Fruit fly (Drosophila melanogaster) whole organism, embryonic: Measurements from ENCODE around the gene Arpc1.

Source experiments
- BEAF-32 ChIP-seq: fragments of 200-800 bp; sonication (Bioruptor generic); optimal IDR thresholded peaks from 3 replicates; lab custom pipeline; 2017; ENCODE audit warnings: missing biosample characterization, missing genetic modification characterization, mild to moderate bottlenecking, moderate library complexity, missing genetic modification reagents
- Bdp1 ChIP-seq: fragments of 200-800 bp; sonication (Bioruptor generic); optimal IDR thresholded peaks from 3 replicates; lab custom pipeline; 2016; ENCODE audit warnings: missing biosample characterization, missing genetic modification characterization
- Bgb ChIP-seq: fragments of 200-800 bp; sonication (Bioruptor generic); IDR thresholded peaks from 2 replicates; pipeline ENCODE4 v1.3.6; 2022; ENCODE audit warnings: missing biosample characterization, missing genetic modification characterization; ENCODE audit not compliant: partially characterized antibody
- Bteb2 ChIP-seq: fragments of 200-800 bp; sonication (Bioruptor generic); optimal IDR thresholded peaks from 2 replicates; lab custom pipeline; 2016; ENCODE audit warnings: missing biosample characterization, missing genetic modification characterization
- CG10267 ChIP-seq: fragments of 200-800 bp; sonication (Bioruptor generic); optimal IDR thresholded peaks from 2 replicates; lab custom pipeline; 2018; ENCODE audit warnings: missing biosample characterization, mild to moderate bottlenecking, missing genetic modification characterization, moderate library complexity
- CG11560 ChIP-seq: fragments of 200-800 bp; sonication (Bioruptor generic); IDR thresholded peaks from 3 replicates; pipeline ENCODE4 v1.3.6; 2022; ENCODE audit warnings: missing biosample characterization, missing genetic modification characterization
- CG13287 ChIP-seq: fragments of 200-800 bp; sonication (Bioruptor generic); IDR thresholded peaks from 2 replicates; pipeline ENCODE4 v1.3.6; 2022; ENCODE audit warnings: missing biosample characterization, missing genetic modification characterization; ENCODE audit not compliant: partially characterized antibody
- CG13624 ChIP-seq: fragments of 200-800 bp; sonication (Bioruptor generic); optimal IDR thresholded peaks from 2 replicates; lab custom pipeline; 2016; ENCODE audit warnings: missing biosample characterization, missing genetic modification characterization
- CG14710 ChIP-seq: fragments of 200-800 bp; sonication (Bioruptor generic); optimal IDR thresholded peaks from 3 replicates; lab custom pipeline; 2019; ENCODE audit warnings: missing biosample characterization, mild to moderate bottlenecking, missing genetic modification characterization, moderate library complexity
- CG14860 ChIP-seq: fragments of 200-800 bp; sonication (Bioruptor generic); IDR thresholded peaks from 3 replicates; pipeline ENCODE4 v1.3.6; 2022; ENCODE audit warnings: missing biosample characterization, missing genetic modification characterization; ENCODE audit not compliant: partially characterized antibody
- CG15514 ChIP-seq: fragments of 200-800 bp; sonication (Bioruptor generic); optimal IDR thresholded peaks from 3 replicates; lab custom pipeline; 2017; ENCODE audit warnings: missing biosample characterization, missing genetic modification characterization, mild to moderate bottlenecking, moderate library complexity, missing genetic modification reagents
- CG15696 ChIP-seq: fragments of 200-800 bp; sonication (Bioruptor generic); optimal IDR thresholded peaks from 2 replicates; lab custom pipeline; 2019; ENCODE audit warnings: missing biosample characterization, mild to moderate bottlenecking, missing genetic modification characterization, moderate library complexity
- CG16813 ChIP-seq: fragments of 200-800 bp; sonication (Bioruptor generic); IDR thresholded peaks from 3 replicates; pipeline ENCODE4 v1.3.6; 2022; ENCODE audit warnings: missing biosample characterization, missing genetic modification characterization; ENCODE audit not compliant: partially characterized antibody
- CG17829 ChIP-seq: fragments of 200-800 bp; optimal IDR thresholded peaks from 2 replicates; lab custom pipeline; 2019; ENCODE audit warnings: missing biosample characterization, mild to moderate bottlenecking, missing genetic modification characterization, moderate library complexity
- CG30020 ChIP-seq: fragments of 200-800 bp; optimal IDR thresholded peaks from 2 replicates; lab custom pipeline; 2019; ENCODE audit warnings: missing biosample characterization, mild to moderate bottlenecking, missing genetic modification characterization, moderate library complexity
- CG43689 ChIP-seq: fragments of 200-800 bp; sonication (Bioruptor generic); IDR thresholded peaks from 2 replicates; pipeline ENCODE4 v1.3.6; 2022; ENCODE audit warnings: missing biosample characterization, missing genetic modification characterization
- CG4730 ChIP-seq: fragments of 200-800 bp; sonication (Bioruptor generic); IDR thresholded peaks from 2 replicates; pipeline ENCODE4 v1.3.6; 2022; ENCODE audit warnings: missing biosample characterization, missing genetic modification characterization
- CG7963 ChIP-seq: fragments of 200-800 bp; sonication (Bioruptor generic); IDR thresholded peaks from 3 replicates; pipeline ENCODE4 v1.3.6; 2022; ENCODE audit warnings: missing biosample characterization, missing genetic modification characterization; ENCODE audit not compliant: partially characterized antibody
- CkIIα-i1 ChIP-seq: fragments of 200-800 bp; sonication (Bioruptor generic); IDR thresholded peaks from 2 replicates; pipeline ENCODE4 v1.3.6; 2022; ENCODE audit warnings: missing biosample characterization, missing genetic modification characterization
- Deaf1 ChIP-seq: fragments of 200-800 bp; optimal IDR thresholded peaks from 3 replicates; lab custom pipeline; 2019; ENCODE audit warnings: missing biosample characterization, mild to moderate bottlenecking, missing genetic modification characterization, moderate library complexity
- Dll ChIP-seq: fragments of 200-800 bp; sonication (Bioruptor generic); IDR thresholded peaks from 4 replicates; pipeline ENCODE4 v1.3.6; 2022; ENCODE audit warnings: missing biosample characterization, missing genetic modification characterization; ENCODE audit not compliant: partially characterized antibody
- Doc3 ChIP-seq: fragments of 200-800 bp; sonication (Bioruptor generic); IDR thresholded peaks from 3 replicates; pipeline ENCODE4 v1.3.6; 2022; ENCODE audit warnings: missing biosample characterization, missing genetic modification characterization; ENCODE audit not compliant: partially characterized antibody
- Dp ChIP-seq: fragments of 200-800 bp; sonication (Bioruptor generic); optimal IDR thresholded peaks from 2 replicates; lab custom pipeline; 2018; ENCODE audit warnings: missing biosample characterization, mild to moderate bottlenecking, missing genetic modification characterization, moderate library complexity
- GATAe ChIP-seq: fragments of 200-800 bp; sonication (Bioruptor generic); conservative IDR thresholded peaks from 2 replicates; pipeline ENCODE4 v1.3.6; 2022; ENCODE audit warnings: missing biosample characterization, missing genetic modification characterization
- HLH4C ChIP-seq: fragments of 200-800 bp; sonication (Bioruptor generic); IDR thresholded peaks from 3 replicates; pipeline ENCODE4 v1.3.6; 2022; ENCODE audit warnings: missing biosample characterization, missing genetic modification characterization; ENCODE audit not compliant: partially characterized antibody
- Hmr ChIP-seq: fragments of 200-800 bp; sonication (Bioruptor generic); optimal IDR thresholded peaks from 3 replicates; lab custom pipeline; 2017; ENCODE audit warnings: mild to moderate bottlenecking, missing biosample characterization, missing genetic modification reagents, missing genetic modification characterization
- Lpt ChIP-seq: fragments of >200 bp; optimal IDR thresholded peaks from 2 replicates; lab custom pipeline; 2018; ENCODE audit warnings: missing biosample characterization, missing genetic modification characterization
- MBD-R2 ChIP-seq: fragments of 200-800 bp; sonication (Bioruptor generic); IDR thresholded peaks from 2 replicates; pipeline ENCODE4 v1.3.6; 2022; ENCODE audit warnings: missing biosample characterization, missing genetic modification characterization
- MESR4 ChIP-seq: fragments of 200-800 bp; sonication (Bioruptor generic); optimal IDR thresholded peaks from 2 replicates; lab custom pipeline; 2018; ENCODE audit warnings: missing biosample characterization, mild to moderate bottlenecking, missing genetic modification characterization, moderate library complexity
- Max ChIP-seq: fragments of 200-800 bp; sonication (Bioruptor generic); optimal IDR thresholded peaks from 2 replicates; lab custom pipeline; 2016; ENCODE audit warnings: missing biosample characterization, mild to moderate bottlenecking, missing genetic modification characterization
- Myb ChIP-seq: fragments of 200-800 bp; sonication (Bioruptor generic); optimal IDR thresholded peaks from 2 replicates; lab custom pipeline; 2016; ENCODE audit warnings: missing biosample characterization, missing genetic modification characterization
- Opbp ChIP-seq: fragments of 200-800 bp; sonication (Bioruptor generic); IDR thresholded peaks from 3 replicates; pipeline ENCODE4 v1.3.6; 2022; ENCODE audit warnings: missing biosample characterization, missing genetic modification characterization; ENCODE audit not compliant: partially characterized antibody
- Pdp1 ChIP-seq, 2 experiments: fragments of 200-800 bp; sonication (Bioruptor generic); optimal IDR thresholded peaks; 3 replicates each; lab custom pipeline; 2016; ENCODE audit warnings: missing biosample characterization in 2 of 2, missing genetic modification characterization in 2 of 2, mild to moderate bottlenecking in 1 of 2, moderate library complexity in 1 of 2
- Sin3A ChIP-seq: fragments of >200 bp; optimal IDR thresholded peaks from 2 replicates; lab custom pipeline; 2018
- Six4 ChIP-seq: fragments of 200-800 bp; sonication (Bioruptor generic); optimal IDR thresholded peaks from 2 replicates; lab custom pipeline; 2016; ENCODE audit warnings: missing biosample characterization, missing genetic modification characterization
- Sry-δ ChIP-seq: fragments of 200-800 bp; sonication (Bioruptor generic); optimal IDR thresholded peaks from 2 replicates; lab custom pipeline; 2016; ENCODE audit warnings: missing biosample characterization, missing genetic modification characterization
- amos ChIP-seq: fragments of 200-800 bp; sonication (Bioruptor generic); IDR thresholded peaks from 2 replicates; pipeline ENCODE4 v1.3.6; 2022; ENCODE audit warnings: missing biosample characterization, missing genetic modification characterization; ENCODE audit not compliant: partially characterized antibody
- bbx ChIP-seq: fragments of 200-800 bp; sonication (Bioruptor generic); IDR thresholded peaks from 2 replicates; pipeline ENCODE4 v1.3.6; 2022; ENCODE audit warnings: missing biosample characterization, missing genetic modification characterization; ENCODE audit not compliant: partially characterized antibody
- cas ChIP-seq: fragments of 200-800 bp; sonication (Bioruptor generic); IDR thresholded peaks from 2 replicates; pipeline ENCODE4 v1.3.6; 2022; ENCODE audit warnings: missing biosample characterization, missing genetic modification characterization
- fd96Cb ChIP-seq: fragments of 200-800 bp; sonication (Bioruptor generic); optimal IDR thresholded peaks from 2 replicates; lab custom pipeline; 2018; ENCODE audit warnings: missing biosample characterization, mild to moderate bottlenecking, missing genetic modification characterization, moderate library complexity
- gfzf ChIP-seq: fragments of 200-800 bp; sonication (Bioruptor generic); optimal IDR thresholded peaks from 2 replicates; lab custom pipeline; 2016; ENCODE audit warnings: missing biosample characterization, mild to moderate bottlenecking, missing genetic modification characterization, moderate library complexity
- gro ChIP-seq: fragments of 200-800 bp; sonication (Bioruptor generic); optimal IDR thresholded peaks from 2 replicates; lab custom pipeline; 2016; ENCODE audit warnings: missing biosample characterization, missing genetic modification characterization
- inv ChIP-seq: fragments of 200-800 bp; sonication (Bioruptor generic); IDR thresholded peaks from 2 replicates; pipeline ENCODE4 v1.3.6; 2022; ENCODE audit warnings: missing biosample characterization, missing genetic modification characterization; ENCODE audit not compliant: partially characterized antibody
- phol ChIP-seq: fragments of 200-800 bp; sonication (Bioruptor generic); optimal IDR thresholded peaks from 3 replicates; lab custom pipeline; 2018; ENCODE audit warnings: missing biosample characterization, mild to moderate bottlenecking, missing genetic modification characterization, moderate library complexity
- pzg ChIP-seq: fragments of 200-800 bp; sonication (Bioruptor generic); optimal IDR thresholded peaks from 3 replicates; lab custom pipeline; 2018; ENCODE audit warnings: missing biosample characterization, mild to moderate bottlenecking, missing genetic modification characterization, moderate library complexity
- stc ChIP-seq: fragments of 200-800 bp; sonication (Bioruptor generic); IDR thresholded peaks from 2 replicates; pipeline ENCODE4 v1.3.6; 2022; ENCODE audit warnings: missing biosample characterization, missing genetic modification characterization
- stwl ChIP-seq: fragments of 200-800 bp; sonication (Bioruptor generic); optimal IDR thresholded peaks from 3 replicates; lab custom pipeline; 2018; ENCODE audit warnings: missing biosample characterization, mild to moderate bottlenecking, missing genetic modification characterization, moderate library complexity
- zen2 ChIP-seq: fragments of 200-800 bp; sonication (Bioruptor generic); IDR thresholded peaks from 3 replicates; pipeline ENCODE4 v1.3.6; 2022; ENCODE audit warnings: missing biosample characterization, missing genetic modification characterization; ENCODE audit not compliant: partially characterized antibody

Gene Arpc1

DNA sequence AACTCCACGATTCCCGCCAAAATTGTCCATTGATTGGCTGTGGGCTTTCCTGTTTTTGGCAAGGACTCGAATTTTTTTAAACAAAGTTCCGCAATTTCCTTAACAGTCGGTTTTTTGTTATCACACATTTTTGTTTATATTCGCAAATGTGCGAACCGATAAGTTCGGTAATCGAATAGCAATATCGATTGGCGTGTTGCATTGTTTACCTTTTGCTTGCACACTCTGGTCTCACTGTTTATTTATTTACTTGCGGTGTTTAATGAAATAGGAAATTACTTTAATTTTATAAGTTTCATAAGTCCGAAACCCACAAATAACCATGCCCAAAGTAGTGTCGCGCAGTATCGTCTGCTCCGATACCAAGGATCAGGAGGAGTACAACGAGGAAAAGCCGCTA is 18.2 kb downstream of the Arpc1 start, which contains the start of the genes Adat1 and CG16865 (continued):
- no peak for TF ChIP-seq Six4 (GFP tag; lab: Kevin White, UChicago)
- TF ChIP-seq BEAF-32 = peak; percentile 53
- peak; percentile 23 for TF ChIP-seq CG10267 (tag; lab: Kevin White, UChicago)
- 0 out of 3 replicates have a peak, but pooled peaks have one; percentile 28 for TF ChIP-seq Doc3 (GFP tag; lab: Robert Waterston, UW)
- TF ChIP-seq Dll (GFP tag; lab: Robert Waterston, UW) = peak; percentile 72; the same call in 3 of the 4 replicates
- TF ChIP-seq Bgb (GFP tag; lab: Robert Waterston, UW) = peak; percentile 58
- peak; percentile 34 for TF ChIP-seq phol
- peak; percentile 56; the same call in 1 of the 3 replicates for TF ChIP-seq CG7963
- TF ChIP-seq CG11560 (tag; lab: Robert Waterston, UW) = peak; percentile 98
- no peak for TF ChIP-seq Bdp1 (GFP tag; lab: Kevin White, UChicago)
- TF ChIP-seq Pdp1 (GFP tag; optimal IDR thresholded peaks at IDR 0.05; lab: Kevin White, UChicago) = peak in 1 of 2 experiments; percentile 74
- TF ChIP-seq HLH4C (GFP tag; lab: Robert Waterston, UW) = peak; percentile 38; the same call in 1 of the 3 replicates
- TF ChIP-seq MBD-R2 (GFP tag; lab: Robert Waterston, UW) = peak; percentile 96
- no peak for TF ChIP-seq GATAe (GFP tag; lab: Robert Waterston, UW)
- TF ChIP-seq CG16813 = peak; percentile 54; the same call in 2 of the 3 replicates
- peak; percentile 35 for TF ChIP-seq CG14710 (tag; lab: Kevin White, UChicago)
- TF ChIP-seq gro (GFP tag; lab: Kevin White, UChicago) = peak; percentile 15
- TF ChIP-seq fd96Cb (tag; lab: Kevin White, UChicago) = no peak
- TF ChIP-seq CG13624 = peak; percentile 12
- TF ChIP-seq Dp (GFP tag; lab: Kevin White, UChicago) = peak; percentile 32
- TF ChIP-seq Myb (GFP tag; lab: Kevin White, UChicago) = peak; percentile 26
- TF ChIP-seq CG4730 (GFP tag; lab: Robert Waterston, UW) = no peak
- TF ChIP-seq stwl (tag; lab: Kevin White, UChicago) = peak; percentile 87
- TF ChIP-seq CG30020 (tag; lab: Kevin White, UChicago) = no peak
- no peak for TF ChIP-seq Bteb2
- peak; percentile 67 for TF ChIP-seq pzg (GFP tag; lab: Kevin White, UChicago)
- peak; percentile 42; the same call in 1 of the 3 replicates for TF ChIP-seq zen2 (GFP tag; lab: Robert Waterston, UW)
- TF ChIP-seq CG15514 (GFP tag; lab: Kevin White, UChicago) = peak; percentile 58
- no peak for TF ChIP-seq cas (GFP tag; lab: Robert Waterston, UW)
- 0 out of 3 replicates have a peak, but pooled peaks have one; percentile 31 for TF ChIP-seq Opbp (GFP tag; lab: Robert Waterston, UW)
- peak; percentile 12; the same call in 1 of the 2 replicates for TF ChIP-seq inv (GFP tag; lab: Robert Waterston, UW)
- TF ChIP-seq Lpt (GFP tag; lab: Kevin White, UChicago) = no peak
- peak; percentile 5 for TF ChIP-seq CG17829
- TF ChIP-seq MESR4 (GFP tag; lab: Kevin White, UChicago) = peak; percentile 46
- TF ChIP-seq CG15696 (tag; lab: Kevin White, UChicago) = peak; percentile 21
- peak; percentile 56; the same call in 2 of the 3 replicates for TF ChIP-seq CG14860
- TF ChIP-seq Sry-δ = peak; percentile 43
- TF ChIP-seq bbx (GFP tag; lab: Robert Waterston, UW) = peak; percentile 47; the same call in 1 of the 2 replicates
- peak; percentile 72 for TF ChIP-seq CG13287 (GFP tag; lab: Robert Waterston, UW)
- TF ChIP-seq CG43689 (GFP tag; lab: Robert Waterston, UW) = no peak
- TF ChIP-seq Max (GFP tag; lab: Kevin White, UChicago) = no peak
- peak; percentile 76 for TF ChIP-seq gfzf
- no peak for TF ChIP-seq stc
- peak; percentile 51; the same call in 1 of the 2 replicates for TF ChIP-seq amos (GFP tag; lab: Robert Waterston, UW)
- TF ChIP-seq Hmr (GFP tag; lab: Kevin White, UChicago) = no peak
- TF ChIP-seq CkIIα-i1 (GFP tag; lab: Robert Waterston, UW) = no peak
- peak; percentile 35 for TF ChIP-seq Sin3A
- no peak for TF ChIP-seq Deaf1 (tag; lab: Kevin White, UChicago)
